Fruit fly (Drosophila melanogaster) whole organism, embryonic: Measurements from ENCODE around the gene Fum1.
A peak's percentile ranks its signal among the peaks of the same experiment; 100 is the strongest.

ENCODE experiments used
- Atf6 ChIP-seq: fragments of 200-800 bp; sonication (Bioruptor generic); IDR thresholded peaks from 2 replicates; pipeline ENCODE4 v1.3.6; 2022; ENCODE audit warnings: missing biosample characterization, missing genetic modification characterization
- Bgb ChIP-seq: fragments of 200-800 bp; sonication (Bioruptor generic); IDR thresholded peaks from 2 replicates; pipeline ENCODE4 v1.3.6; 2022; ENCODE audit warnings: missing biosample characterization, missing genetic modification characterization; ENCODE audit not compliant: partially characterized antibody
- CG10209 ChIP-seq: fragments of 200-800 bp; sonication (Bioruptor generic); optimal IDR thresholded peaks from 3 replicates; lab custom pipeline; 2017; ENCODE audit warnings: missing biosample characterization, mild to moderate bottlenecking, missing genetic modification characterization, missing genetic modification reagents
- CG10979 ChIP-seq: fragments of 200-800 bp; sonication (Bioruptor generic); optimal IDR thresholded peaks from 2 replicates; lab custom pipeline; 2018; ENCODE audit warnings: missing biosample characterization, mild to moderate bottlenecking, missing genetic modification characterization, moderate library complexity
- CG11085 ChIP-seq: fragments of 200-800 bp; sonication (Bioruptor generic); IDR thresholded peaks from 2 replicates; pipeline ENCODE4 v1.3.6; 2022; ENCODE audit warnings: missing biosample characterization, missing genetic modification characterization
- CG11398 ChIP-seq: fragments of 200-800 bp; sonication (Bioruptor generic); optimal IDR thresholded peaks from 2 replicates; lab custom pipeline; 2016; ENCODE audit warnings: missing biosample characterization, missing genetic modification characterization
- CG11723 ChIP-seq: fragments of 200-800 bp; sonication (Bioruptor generic); optimal IDR thresholded peaks from 2 replicates; lab custom pipeline; 2017; ENCODE audit warnings: missing biosample characterization, mild to moderate bottlenecking, missing genetic modification characterization
- CG14710 ChIP-seq: fragments of 200-800 bp; sonication (Bioruptor generic); optimal IDR thresholded peaks from 3 replicates; lab custom pipeline; 2019; ENCODE audit warnings: missing biosample characterization, mild to moderate bottlenecking, missing genetic modification characterization, moderate library complexity
- CG14965 ChIP-seq: fragments of 200-800 bp; sonication (Bioruptor generic); optimal IDR thresholded peaks from 2 replicates; lab custom pipeline; 2016; ENCODE audit warnings: missing biosample characterization, missing genetic modification characterization, borderline replicate concordance
- CG17359 ChIP-seq: fragments of 200-800 bp; sonication (Bioruptor generic); optimal IDR thresholded peaks from 3 replicates; lab custom pipeline; 2018; ENCODE audit warnings: missing biosample characterization, mild to moderate bottlenecking, missing genetic modification characterization, moderate library complexity
- CG2199 ChIP-seq: fragments of 200-800 bp; sonication (Bioruptor generic); IDR thresholded peaks from 3 replicates; pipeline ENCODE4 v1.3.6; 2022; ENCODE audit warnings: missing biosample characterization, missing genetic modification characterization
- CG31224 ChIP-seq: fragments of 200-800 bp; sonication (Bioruptor generic); IDR thresholded peaks from 2 replicates; pipeline ENCODE4 v1.3.6; 2022; ENCODE audit warnings: missing biosample characterization, missing genetic modification characterization
- CG4404 ChIP-seq: fragments of 200-800 bp; sonication (Bioruptor generic); IDR thresholded peaks from 2 replicates; pipeline ENCODE4 v1.3.6; 2022; ENCODE audit warnings: missing biosample characterization, missing genetic modification characterization
- CG5953 ChIP-seq: fragments of 200-800 bp; sonication (Bioruptor generic); IDR thresholded peaks from 2 replicates; pipeline ENCODE4 v1.3.6; 2022; ENCODE audit warnings: missing biosample characterization, missing genetic modification characterization
- CG9437 ChIP-seq: fragments of 200-800 bp; sonication (Bioruptor generic); optimal IDR thresholded peaks from 2 replicates; lab custom pipeline; 2018; ENCODE audit warnings: missing biosample characterization, mild to moderate bottlenecking, missing genetic modification characterization
- CG9797 ChIP-seq: fragments of 200-800 bp; sonication (Bioruptor generic); optimal IDR thresholded peaks from 3 replicates; lab custom pipeline; 2018; ENCODE audit warnings: missing biosample characterization, mild to moderate bottlenecking, missing genetic modification characterization
- Ets97D ChIP-seq: fragments of 200-800 bp; sonication (Bioruptor generic); optimal IDR thresholded peaks from 3 replicates; lab custom pipeline; 2016; ENCODE audit warnings: missing biosample characterization, missing genetic modification characterization
- Fer2 ChIP-seq: fragments of 200-800 bp; sonication (Bioruptor generic); optimal IDR thresholded peaks from 2 replicates; lab custom pipeline; 2018; ENCODE audit warnings: missing biosample characterization, mild to moderate bottlenecking, missing genetic modification characterization, moderate library complexity
- Gsc ChIP-seq: fragments of 200-800 bp; sonication (Bioruptor generic); IDR thresholded peaks from 2 replicates; pipeline ENCODE4 v1.3.6; 2022; ENCODE audit warnings: missing biosample characterization, missing genetic modification characterization
- Hey ChIP-seq: fragments of 200-800 bp; sonication (Bioruptor generic); optimal IDR thresholded peaks from 3 replicates; lab custom pipeline; 2018; ENCODE audit warnings: missing biosample characterization, mild to moderate bottlenecking, missing genetic modification characterization
- MBD-R2 ChIP-seq: fragments of 200-800 bp; sonication (Bioruptor generic); IDR thresholded peaks from 2 replicates; pipeline ENCODE4 v1.3.6; 2022; ENCODE audit warnings: missing biosample characterization, missing genetic modification characterization
- MESR4 ChIP-seq: fragments of 200-800 bp; sonication (Bioruptor generic); optimal IDR thresholded peaks from 2 replicates; lab custom pipeline; 2018; ENCODE audit warnings: missing biosample characterization, mild to moderate bottlenecking, missing genetic modification characterization, moderate library complexity
- Mad ChIP-seq: fragments of 200-800 bp; sonication (Bioruptor generic); optimal IDR thresholded peaks from 2 replicates; lab custom pipeline; 2016; ENCODE audit warnings: missing biosample characterization, missing genetic modification characterization
- NFAT ChIP-seq: fragments of 200-800 bp; sonication (Bioruptor generic); IDR thresholded peaks from 2 replicates; pipeline ENCODE4 v1.3.6; 2022; ENCODE audit warnings: missing biosample characterization, missing genetic modification characterization
- NfI ChIP-seq: fragments of 200-800 bp; sonication (Bioruptor generic); optimal IDR thresholded peaks from 3 replicates; lab custom pipeline; 2018; ENCODE audit warnings: missing biosample characterization, mild to moderate bottlenecking, missing genetic modification characterization, moderate library complexity
- Six4 ChIP-seq: fragments of 200-800 bp; sonication (Bioruptor generic); optimal IDR thresholded peaks from 2 replicates; lab custom pipeline; 2016; ENCODE audit warnings: missing biosample characterization, missing genetic modification characterization
- Vsx1 ChIP-seq: fragments of 200-800 bp; sonication (Bioruptor generic); optimal IDR thresholded peaks from 2 replicates; lab custom pipeline; 2017; ENCODE audit warnings: missing biosample characterization, mild to moderate bottlenecking, missing genetic modification characterization, missing genetic modification reagents
- ara ChIP-seq: fragments of 200-800 bp; sonication (Bioruptor generic); IDR thresholded peaks from 2 replicates; pipeline ENCODE4 v1.3.6; 2022; ENCODE audit warnings: missing biosample characterization, missing genetic modification characterization
- cato ChIP-seq: fragments of 200-800 bp; sonication (Bioruptor generic); optimal IDR thresholded peaks from 2 replicates; lab custom pipeline; 2016; ENCODE audit warnings: missing biosample characterization, missing genetic modification characterization, borderline replicate concordance
- chif ChIP-seq, 2 experiments: fragments of 200-800 bp; sonication (Bioruptor generic); optimal IDR thresholded peaks; 3 replicates each; lab custom pipeline; 2016; ENCODE audit warnings: missing biosample characterization in 2 of 2, missing genetic modification characterization in 2 of 2
- corto ChIP-seq: fragments of 200-800 bp; sonication (Bioruptor generic); optimal IDR thresholded peaks from 2 replicates; lab custom pipeline; 2016; ENCODE audit warnings: missing biosample characterization, mild to moderate bottlenecking, missing genetic modification characterization, moderate library complexity
- en ChIP-seq: fragments of 200-800 bp; sonication (Bioruptor generic); optimal IDR thresholded peaks from 2 replicates; lab custom pipeline; 2016; ENCODE audit warnings: missing biosample characterization, missing genetic modification characterization
- exex ChIP-seq: fragments of 200-800 bp; sonication (Bioruptor generic); optimal IDR thresholded peaks from 4 replicates; lab custom pipeline; 2018; ENCODE audit warnings: missing biosample characterization, mild to moderate bottlenecking, missing genetic modification characterization, moderate library complexity
- gem ChIP-seq: fragments of 200-800 bp; sonication (Bioruptor generic); optimal IDR thresholded peaks from 2 replicates; lab custom pipeline; 2019; ENCODE audit warnings: missing biosample characterization, mild to moderate bottlenecking, missing genetic modification characterization, moderate library complexity
- hth ChIP-seq: fragments of >200 bp; optimal IDR thresholded peaks from 2 replicates; lab custom pipeline; 2017; ENCODE audit warnings: inconsistent platforms
- lmd ChIP-seq: fragments of 200-800 bp; sonication (Bioruptor generic); IDR thresholded peaks from 2 replicates; pipeline ENCODE4 v1.3.6; 2022; ENCODE audit warnings: missing biosample characterization, missing genetic modification characterization
- luna ChIP-seq: fragments of 200-800 bp; sonication (Bioruptor generic); optimal IDR thresholded peaks from 2 replicates; lab custom pipeline; 2016; ENCODE audit warnings: missing biosample characterization, missing genetic modification characterization
- nmo ChIP-seq: fragments of 200-800 bp; sonication (Bioruptor generic); optimal IDR thresholded peaks from 2 replicates; lab custom pipeline; 2018; ENCODE audit warnings: missing biosample characterization, mild to moderate bottlenecking, missing genetic modification characterization, moderate library complexity
- odd ChIP-seq: fragments of 200-800 bp; sonication (Bioruptor generic); optimal IDR thresholded peaks from 2 replicates; lab custom pipeline; 2017; ENCODE audit warnings: missing biosample characterization, mild to moderate bottlenecking, missing genetic modification characterization
- peb ChIP-seq: fragments of 200-800 bp; sonication (Bioruptor generic); IDR thresholded peaks from 2 replicates; pipeline ENCODE4 v1.3.6; 2022; ENCODE audit warnings: missing biosample characterization, missing genetic modification characterization
- pum ChIP-seq: fragments of 200-800 bp; sonication (Bioruptor generic); optimal IDR thresholded peaks from 2 replicates; lab custom pipeline; 2016; ENCODE audit warnings: missing biosample characterization, missing genetic modification characterization
- ro ChIP-seq: fragments of 200-800 bp; sonication (Bioruptor generic); IDR thresholded peaks from 2 replicates; pipeline ENCODE4 v1.3.6; 2022; ENCODE audit warnings: missing biosample characterization, missing genetic modification characterization
- run ChIP-seq: fragments of 200-800 bp; sonication (Bioruptor generic); optimal IDR thresholded peaks from 3 replicates; lab custom pipeline; 2018; ENCODE audit warnings: missing biosample characterization, mild to moderate bottlenecking, missing genetic modification characterization
- tap ChIP-seq: fragments of 200-800 bp; optimal IDR thresholded peaks from 3 replicates; lab custom pipeline; 2019; ENCODE audit warnings: missing biosample characterization, mild to moderate bottlenecking, missing genetic modification characterization, moderate library complexity
- trem ChIP-seq: fragments of 200-800 bp; optimal IDR thresholded peaks from 3 replicates; lab custom pipeline; 2019; ENCODE audit warnings: missing biosample characterization, mild to moderate bottlenecking, missing genetic modification characterization, moderate library complexity
- tx ChIP-seq: fragments of 200-800 bp; sonication (Bioruptor generic); optimal IDR thresholded peaks from 2 replicates; lab custom pipeline; 2016; ENCODE audit warnings: missing biosample characterization, missing genetic modification characterization
- zen2 ChIP-seq: fragments of 200-800 bp; sonication (Bioruptor generic); IDR thresholded peaks from 3 replicates; pipeline ENCODE4 v1.3.6; 2022; ENCODE audit warnings: missing biosample characterization, missing genetic modification characterization; ENCODE audit not compliant: partially characterized antibody

Gene Fum1

DNA sequence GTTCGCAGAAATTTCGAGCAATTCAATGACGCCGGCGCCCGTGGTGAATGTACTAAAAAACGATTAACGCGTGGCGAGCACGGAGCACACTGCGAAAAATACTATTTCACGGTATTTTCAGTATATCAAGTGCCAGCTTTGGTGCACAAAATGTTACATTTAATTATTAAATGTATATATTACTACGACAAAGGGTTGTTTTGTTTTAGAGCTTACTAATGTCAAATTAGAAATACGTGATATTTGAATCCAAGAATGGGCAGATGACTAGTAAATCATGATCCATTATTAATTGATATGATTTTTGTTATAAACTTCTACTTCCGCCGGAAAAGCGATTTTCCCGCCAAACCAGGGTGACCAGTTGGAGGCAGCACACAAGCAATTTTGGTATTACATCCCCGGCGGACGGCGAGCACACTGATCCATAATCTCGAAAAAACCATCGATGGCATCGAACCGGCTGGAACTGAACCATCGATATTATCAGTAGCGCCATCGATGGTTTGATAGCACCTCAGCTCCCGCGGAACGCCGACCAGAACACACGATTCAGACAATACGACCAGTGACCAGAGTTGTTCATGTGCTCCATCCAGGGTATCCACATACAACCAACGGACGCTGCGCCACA is 23.9 kb upstream of the Fum1 start, which contains the start of the genes CG3226 and Cdc7 (continued):
- TF ChIP-seq NFAT (GFP tag; lab: Robert Waterston, UW), result peak; percentile 58; the same call in 1 of the 2 replicates
- TF ChIP-seq luna (GFP tag; lab: Kevin White, UChicago), result no peak
- TF ChIP-seq tap, result peak; percentile 47
- no peak for TF ChIP-seq hth (lab: Kevin White, UChicago)
- peak; percentile 44 for TF ChIP-seq CG17359
- no peak for TF ChIP-seq pum (GFP tag; lab: Kevin White, UChicago)

DNA sequence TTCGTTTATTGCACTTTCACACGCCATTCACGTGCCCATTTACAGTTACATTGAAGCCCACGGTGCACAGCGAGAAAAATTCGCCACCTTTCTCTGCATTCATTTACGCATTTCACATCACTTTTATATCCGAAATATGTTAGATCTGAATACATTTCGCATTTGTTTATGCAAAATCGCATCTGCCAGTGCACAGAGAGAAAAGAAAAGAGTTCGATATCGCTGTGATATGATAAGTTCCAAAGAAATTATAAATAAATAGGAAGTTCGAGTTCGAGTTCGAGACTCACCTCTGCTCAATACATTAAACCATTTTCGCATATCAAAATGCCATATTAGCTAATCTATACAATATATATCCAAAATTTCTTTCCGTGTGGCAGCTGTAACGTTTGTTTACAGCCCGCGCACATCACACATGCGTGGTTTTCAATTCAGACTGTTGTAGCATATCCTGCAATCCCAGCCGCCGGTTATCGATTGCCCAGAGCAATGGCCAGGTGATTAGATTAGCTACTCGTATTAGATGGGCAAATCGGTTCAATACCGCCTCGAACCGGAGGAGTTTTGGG is 22.1 kb upstream of the Fum1 start:
- TF ChIP-seq ara (GFP tag; lab: Robert Waterston, UW) (no peak), CG10209 (GFP tag; lab: Kevin White, UChicago) (peak; percentile 85), CG11398 (GFP tag; lab: Kevin White, UChicago) (peak; percentile 24), Ets97D (GFP tag; lab: Kevin White, UChicago) (peak; percentile 48), Gsc (GFP tag; lab: Robert Waterston, UW) (no peak), zen2 (GFP tag; lab: Robert Waterston, UW) (no peak), Mad (GFP tag; lab: Kevin White, UChicago) (peak; percentile 78), tx (GFP tag; lab: Kevin White, UChicago) (peak; percentile 69), CG14965 (GFP tag; lab: Kevin White, UChicago) (peak; percentile 27), chif (GFP tag; optimal IDR thresholded peaks at IDR 0.05; lab: Kevin White, UChicago) (peak; percentile 81 to 82), Atf6 (GFP tag; lab: Robert Waterston, UW) (peak; percentile 88; the same call in 1 of the 2 replicates), CG4404 (GFP tag; lab: Robert Waterston, UW) (peak; percentile 72), cato (GFP tag; lab: Kevin White, UChicago) (peak; percentile 70), Fer2 (peak; percentile 49), ro (0 out of 2 replicates have a peak, but pooled peaks have one; percentile 53), CG31224 (GFP tag; lab: Robert Waterston, UW) (peak; percentile 99), lmd (GFP tag; lab: Robert Waterston, UW) (peak; percentile 87), CG11723 (GFP tag; lab: Kevin White, UChicago) (peak; percentile 69), CG5953 (GFP tag; lab: Robert Waterston, UW) (peak; percentile 50; the same call in 1 of the 2 replicates), MESR4 (peak; percentile 9), Vsx1 (peak; percentile 62), run (tag; lab: Kevin White, UChicago) (peak; percentile 45), gem (tag; lab: Kevin White, UChicago) (peak; percentile 89), corto (GFP tag; lab: Kevin White, UChicago) (peak; percentile 73), CG10979 (peak; percentile 82), CG9437 (peak; percentile 82), trem (peak; percentile 56), odd (peak; percentile 78), peb (peak; percentile 60), Six4 (GFP tag; lab: Kevin White, UChicago) (peak; percentile 64), en (GFP tag; lab: Kevin White, UChicago) (peak; percentile 64), nmo (GFP tag; lab: Kevin White, UChicago) (peak; percentile 91), exex (tag; lab: Kevin White, UChicago) (peak; percentile 74), NfI (GFP tag; lab: Kevin White, UChicago) (peak; percentile 87), CG9797 (no peak), CG11085 (GFP tag; lab: Robert Waterston, UW) (peak; percentile 76), CG14710 (tag; lab: Kevin White, UChicago) (peak; percentile 73), CG2199 (GFP tag; lab: Robert Waterston, UW) (no peak), Bgb (GFP tag; lab: Robert Waterston, UW) (no peak), MBD-R2 (GFP tag; lab: Robert Waterston, UW) (peak; percentile 34; the same call in 1 of the 2 replicates), Hey (tag; lab: Kevin White, UChicago) (no peak)
